Fruit fly (Drosophila melanogaster) whole organism, embryonic: ENCODE results near the gene CG9254.

Experiments used
- Ada2b ChIP-seq: fragments of 200-800 bp; sonication (Bioruptor generic); IDR thresholded peaks from 2 replicates; pipeline ENCODE4 v1.3.6; 2022; ENCODE audit warnings: missing biosample characterization, missing genetic modification characterization
- Awh ChIP-seq: fragments of 200-800 bp; sonication (Bioruptor generic); IDR thresholded peaks from 2 replicates; pipeline ENCODE4, ENCODE4 v1.3.6; 2022; ENCODE audit warnings: missing biosample characterization, missing genetic modification characterization
- Blimp-1 ChIP-seq: fragments of 200-800 bp; sonication (Bioruptor generic); optimal IDR thresholded peaks from 3 replicates; lab custom pipeline; 2018; ENCODE audit warnings: missing biosample characterization, missing genetic modification characterization, mild to moderate bottlenecking, moderate library complexity, missing genetic modification reagents
- CG11695 ChIP-seq: fragments of 200-800 bp; sonication (Bioruptor generic); IDR thresholded peaks from 3 replicates; pipeline ENCODE4 v1.3.6; 2022; ENCODE audit warnings: missing biosample characterization, missing genetic modification characterization
- CG11696 ChIP-seq: fragments of 200-800 bp; sonication (Bioruptor generic); IDR thresholded peaks from 2 replicates; pipeline ENCODE4 v1.3.6; 2022; ENCODE audit warnings: missing biosample characterization, missing genetic modification characterization
- CG12219 ChIP-seq: fragments of 200-800 bp; sonication (Bioruptor generic); optimal IDR thresholded peaks from 3 replicates; lab custom pipeline; 2018; ENCODE audit warnings: missing biosample characterization, mild to moderate bottlenecking, missing genetic modification characterization
- CG12299 ChIP-seq: fragments of 200-800 bp; sonication (Bioruptor generic); optimal IDR thresholded peaks from 2 replicates; lab custom pipeline; 2018; ENCODE audit warnings: missing biosample characterization, mild to moderate bottlenecking, missing genetic modification characterization
- CG12391 ChIP-seq: fragments of 200-800 bp; sonication (Bioruptor generic); optimal IDR thresholded peaks from 3 replicates; lab custom pipeline; 2018; ENCODE audit warnings: missing biosample characterization, mild to moderate bottlenecking, missing genetic modification characterization, moderate library complexity
- CG13775 ChIP-seq: fragments of 200-800 bp; sonication (Bioruptor generic); optimal IDR thresholded peaks from 3 replicates; lab custom pipeline; 2017; ENCODE audit warnings: missing biosample characterization, mild to moderate bottlenecking, missing genetic modification characterization
- CG15601 ChIP-seq: fragments of 200-800 bp; sonication (Bioruptor generic); optimal IDR thresholded peaks from 3 replicates; lab custom pipeline; 2019; ENCODE audit warnings: missing biosample characterization, mild to moderate bottlenecking, missing genetic modification characterization, moderate library complexity
- CG1603 ChIP-seq: fragments of 200-800 bp; sonication (Bioruptor generic); optimal IDR thresholded peaks from 2 replicates; lab custom pipeline; 2019; ENCODE audit warnings: missing biosample characterization, mild to moderate bottlenecking, missing genetic modification characterization, moderate library complexity
- CG1647 ChIP-seq: fragments of 200-800 bp; sonication (Bioruptor generic); optimal IDR thresholded peaks from 3 replicates; lab custom pipeline; 2016; ENCODE audit warnings: missing biosample characterization, missing genetic modification characterization
- CG17385 ChIP-seq: fragments of 200-800 bp; sonication (Bioruptor generic); optimal IDR thresholded peaks from 3 replicates; lab custom pipeline; 2018; ENCODE audit warnings: missing biosample characterization, mild to moderate bottlenecking, missing genetic modification characterization
- CG18764 ChIP-seq: fragments of 200-800 bp; sonication (Bioruptor generic); optimal IDR thresholded peaks from 3 replicates; lab custom pipeline; 2016; ENCODE audit warnings: missing biosample characterization, missing genetic modification characterization
- CG2712 ChIP-seq: fragments of 200-800 bp; optimal IDR thresholded peaks from 3 replicates; lab custom pipeline; 2019; ENCODE audit warnings: missing biosample characterization, mild to moderate bottlenecking, missing genetic modification characterization, moderate library complexity
- CG32532 ChIP-seq: fragments of 200-800 bp; sonication (Bioruptor generic); IDR thresholded peaks from 2 replicates; pipeline ENCODE4 v1.3.6; 2022; ENCODE audit warnings: missing biosample characterization, missing genetic modification characterization
- CG4328 ChIP-seq: fragments of 200-800 bp; sonication (Bioruptor generic); optimal IDR thresholded peaks from 3 replicates; lab custom pipeline; 2017; ENCODE audit warnings: missing biosample characterization, missing genetic modification reagents, missing genetic modification characterization
- CG4424 ChIP-seq: fragments of 200-800 bp; sonication (Bioruptor generic); optimal IDR thresholded peaks from 3 replicates; lab custom pipeline; 2016; ENCODE audit warnings: missing biosample characterization, missing genetic modification characterization
- CG4617 ChIP-seq: fragments of 200-800 bp; sonication (Bioruptor generic); optimal IDR thresholded peaks from 3 replicates; lab custom pipeline; 2016; ENCODE audit warnings: missing biosample characterization, missing genetic modification characterization, borderline replicate concordance
- CG9876 ChIP-seq: fragments of 200-800 bp; sonication (Bioruptor generic); optimal IDR thresholded peaks from 2 replicates; lab custom pipeline; 2016; ENCODE audit warnings: missing biosample characterization, missing genetic modification characterization
- CG9932 ChIP-seq: fragments of 200-800 bp; sonication (Bioruptor generic); IDR thresholded peaks from 2 replicates; pipeline ENCODE4 v1.3.6; 2022; ENCODE audit warnings: missing biosample characterization, missing genetic modification characterization
- Fer1 ChIP-seq: fragments of 200-800 bp; sonication (Bioruptor generic); optimal IDR thresholded peaks from 2 replicates; lab custom pipeline; 2017; ENCODE audit warnings: missing biosample characterization, mild to moderate bottlenecking, missing genetic modification characterization
- HLH54F ChIP-seq: fragments of 200-800 bp; sonication (Bioruptor generic); optimal IDR thresholded peaks from 3 replicates; lab custom pipeline; 2016; ENCODE audit warnings: missing biosample characterization, missing genetic modification characterization
- Hey ChIP-seq: fragments of 200-800 bp; sonication (Bioruptor generic); optimal IDR thresholded peaks from 3 replicates; lab custom pipeline; 2018; ENCODE audit warnings: missing biosample characterization, mild to moderate bottlenecking, missing genetic modification characterization
- Hr39 ChIP-seq: fragments of >200 bp; optimal IDR thresholded peaks from 2 replicates; lab custom pipeline; 2017
- Hr78 ChIP-seq, 2 experiments: fragments of 200-800 bp in 1 of 2; fragments of >200 bp in 1 of 2; sonication (Bioruptor generic) in 1 of 2; optimal IDR thresholded peaks; 2 replicates each; lab custom pipeline; 2017 to 2019; ENCODE audit warnings: missing biosample characterization in 2 of 2, missing genetic modification characterization in 2 of 2, mild to moderate bottlenecking in 1 of 2, moderate library complexity in 1 of 2
- Hsf ChIP-seq: fragments of 200-800 bp; sonication (Bioruptor generic); optimal IDR thresholded peaks from 3 replicates; lab custom pipeline; 2016; ENCODE audit warnings: missing biosample characterization, missing genetic modification characterization
- Lim3 ChIP-seq: fragments of 200-800 bp; sonication (Bioruptor generic); IDR thresholded peaks from 2 replicates; pipeline ENCODE4 v1.3.6; 2022; ENCODE audit warnings: missing biosample characterization, missing genetic modification characterization
- Spps ChIP-seq: fragments of 200-800 bp; sonication (Bioruptor generic); optimal IDR thresholded peaks from 2 replicates; lab custom pipeline; 2018; ENCODE audit warnings: missing biosample characterization, mild to moderate bottlenecking, missing genetic modification characterization
- YL-1 ChIP-seq: fragments of 200-800 bp; sonication (Bioruptor generic); optimal IDR thresholded peaks from 3 replicates; lab custom pipeline; 2017; ENCODE audit warnings: missing biosample characterization, mild to moderate bottlenecking, missing genetic modification characterization
- bigmax ChIP-seq: fragments of 200-800 bp; sonication (Bioruptor generic); optimal IDR thresholded peaks from 2 replicates; lab custom pipeline; 2018; ENCODE audit warnings: missing biosample characterization, mild to moderate bottlenecking, missing genetic modification characterization
- br ChIP-seq: fragments of >200 bp; optimal IDR thresholded peaks from 2 replicates; lab custom pipeline; 2017
- cato ChIP-seq: fragments of 200-800 bp; sonication (Bioruptor generic); optimal IDR thresholded peaks from 2 replicates; lab custom pipeline; 2016; ENCODE audit warnings: missing biosample characterization, missing genetic modification characterization, borderline replicate concordance
- chif ChIP-seq, 2 experiments: fragments of 200-800 bp; sonication (Bioruptor generic); optimal IDR thresholded peaks; 3 replicates each; lab custom pipeline; 2016; ENCODE audit warnings: missing biosample characterization in 2 of 2, missing genetic modification characterization in 2 of 2
- ci ChIP-seq: fragments of 200-800 bp; sonication (Bioruptor generic); IDR thresholded peaks from 3 replicates; pipeline ENCODE4 v1.3.6; 2022; ENCODE audit warnings: missing biosample characterization, missing genetic modification characterization
- croc ChIP-seq: fragments of 200-800 bp; sonication (Bioruptor generic); conservative IDR thresholded peaks from 3 replicates; pipeline ENCODE4 v1.3.6; 2022; ENCODE audit warnings: missing biosample characterization, missing genetic modification characterization
- dati ChIP-seq: fragments of 200-800 bp; sonication (Bioruptor generic); IDR thresholded peaks from 2 replicates; pipeline ENCODE4 v1.3.6; 2022; ENCODE audit warnings: missing biosample characterization, missing genetic modification characterization
- dimm ChIP-seq: fragments of 200-800 bp; sonication (Bioruptor generic); IDR thresholded peaks from 2 replicates; pipeline ENCODE4 v1.3.6; 2022; ENCODE audit warnings: missing biosample characterization, missing genetic modification characterization
- en ChIP-seq: fragments of 200-800 bp; sonication (Bioruptor generic); optimal IDR thresholded peaks from 2 replicates; lab custom pipeline; 2016; ENCODE audit warnings: missing biosample characterization, missing genetic modification characterization
- esg ChIP-seq: fragments of 200-800 bp; sonication (Bioruptor generic); conservative IDR thresholded peaks from 2 replicates; pipeline ENCODE4 v1.3.6; 2022; ENCODE audit warnings: missing biosample characterization, missing genetic modification characterization
- fd102C ChIP-seq: fragments of 200-800 bp; sonication (Bioruptor generic); optimal IDR thresholded peaks from 2 replicates; lab custom pipeline; 2018; ENCODE audit warnings: missing biosample characterization, mild to moderate bottlenecking, missing genetic modification characterization, moderate library complexity
- gcm2 ChIP-seq: fragments of 200-800 bp; sonication (Bioruptor generic); optimal IDR thresholded peaks from 2 replicates; lab custom pipeline; 2016; ENCODE audit warnings: missing biosample characterization, missing genetic modification characterization
- insv ChIP-seq, 2 experiments: fragments of 200-800 bp; sonication (Bioruptor generic); optimal IDR thresholded peaks; 3 replicates each; lab custom pipeline; 2016 to 2018; ENCODE audit warnings: missing biosample characterization in 2 of 2, missing genetic modification characterization in 2 of 2
- lbe ChIP-seq: fragments of 200-800 bp; sonication (Bioruptor generic); optimal IDR thresholded peaks from 2 replicates; lab custom pipeline; 2016; ENCODE audit warnings: missing biosample characterization, mild to moderate bottlenecking, missing genetic modification characterization
- lov ChIP-seq, 2 experiments: fragments of 200-800 bp in 1 of 2; fragments of >200 bp in 1 of 2; sonication (Bioruptor generic) in 1 of 2; IDR thresholded peaks in 1 of 2; optimal IDR thresholded peaks in 1 of 2; 2 replicates in 1 of 2; 3 replicates in 1 of 2; pipeline versions ENCODE4 v1.3.6 to Lab custom; 2017 to 2022; ENCODE audit warnings: missing biosample characterization in 1 of 2, missing genetic modification characterization in 1 of 2
- mld ChIP-seq: fragments of 200-800 bp; sonication (Bioruptor generic); IDR thresholded peaks from 3 replicates; pipeline ENCODE4 v1.3.6; 2022; ENCODE audit warnings: missing biosample characterization, missing genetic modification characterization; ENCODE audit not compliant: partially characterized antibody
- repo ChIP-seq: fragments of 200-800 bp; sonication (Bioruptor generic); optimal IDR thresholded peaks from 2 replicates; lab custom pipeline; 2016; ENCODE audit warnings: missing biosample characterization, missing genetic modification characterization
- row ChIP-seq: fragments of 200-800 bp; sonication (Bioruptor generic); IDR thresholded peaks from 3 replicates; pipeline ENCODE4 v1.3.6; 2022; ENCODE audit warnings: missing biosample characterization, missing genetic modification characterization
- shn ChIP-seq: fragments of 200-800 bp; sonication (Bioruptor generic); optimal IDR thresholded peaks from 3 replicates; lab custom pipeline; 2016; ENCODE audit warnings: missing biosample characterization, missing genetic modification characterization
- sna ChIP-seq: fragments of 200-800 bp; sonication (Bioruptor generic); IDR thresholded peaks from 2 replicates; pipeline ENCODE4 v1.3.6; 2022; ENCODE audit warnings: missing biosample characterization, missing genetic modification characterization; ENCODE audit not compliant: partially characterized antibody
- trh ChIP-seq: fragments of 200-800 bp; sonication (Bioruptor generic); optimal IDR thresholded peaks from 2 replicates; lab custom pipeline; 2016; ENCODE audit warnings: missing biosample characterization, missing genetic modification characterization

Gene CG9254

dm6 chr2L:13570982-13571426, 26.0 kb downstream of the CG9254 start (continued):
- no peak for TF ChIP-seq repo
- no peak for TF ChIP-seq CG4617 (GFP tag; lab: Kevin White, UChicago)
- TF ChIP-seq CG12219 (GFP tag; lab: Kevin White, UChicago) = no peak
- TF ChIP-seq Awh = no peak
- TF ChIP-seq CG18764 = no peak
- no peak for TF ChIP-seq gcm2
- peak; percentile 43 for TF ChIP-seq CG12391 (tag; lab: Kevin White, UChicago)
- TF ChIP-seq ci (GFP tag; lab: Robert Waterston, UW) = 0 out of 3 replicates have a peak, but pooled peaks have one; percentile 7
- TF ChIP-seq CG9876 (GFP tag; lab: Kevin White, UChicago) = no peak
- TF ChIP-seq fd102C = no peak
- TF ChIP-seq shn (GFP tag; lab: Kevin White, UChicago) = no peak
- TF ChIP-seq sna = no peak
- TF ChIP-seq CG2712 (tag; lab: Kevin White, UChicago) = peak; percentile 45
- no peak for TF ChIP-seq trh (GFP tag; lab: Kevin White, UChicago)
- no peak for TF ChIP-seq Spps (tag; lab: Kevin White, UChicago)
- TF ChIP-seq CG13775 (GFP tag; lab: Kevin White, UChicago) = peak; percentile 14
- TF ChIP-seq dimm (GFP tag; lab: Robert Waterston, UW) = no peak
- no peak for TF ChIP-seq esg (GFP tag; lab: Robert Waterston, UW)
- TF ChIP-seq lov (optimal IDR thresholded peaks at IDR 0.05; lab: Kevin White, UChicago) = no peak
- TF ChIP-seq lov (GFP tag; IDR thresholded peaks at IDR 0.05; lab: Robert Waterston, UW) = no peak
- peak; percentile 53 for TF ChIP-seq lbe
- no peak for TF ChIP-seq CG32532 (GFP tag; lab: Robert Waterston, UW)
- no peak for TF ChIP-seq CG9932 (GFP tag; lab: Robert Waterston, UW)
- TF ChIP-seq CG4424 (GFP tag; lab: Kevin White, UChicago) = peak; percentile 60
- TF ChIP-seq insv (GFP tag; optimal IDR thresholded peaks at IDR 0.05; lab: Kevin White, UChicago) = no peak
- no peak for TF ChIP-seq CG1603 (tag; lab: Kevin White, UChicago)
- 0 out of 3 replicates have a peak, but pooled peaks have one; percentile 25 for TF ChIP-seq CG11695
- TF ChIP-seq CG12299 = no peak
- no peak for TF ChIP-seq Lim3
- no peak for TF ChIP-seq br (lab: Kevin White, UChicago)
- no peak for TF ChIP-seq YL-1 (GFP tag; lab: Kevin White, UChicago)
- TF ChIP-seq CG4328 (GFP tag; lab: Kevin White, UChicago) = no peak
- peak; percentile 1 for TF ChIP-seq CG15601 (tag; lab: Kevin White, UChicago)
- TF ChIP-seq row = peak; percentile 34; the same call in 2 of the 3 replicates
- TF ChIP-seq Ada2b = peak; percentile 5; the same call in 1 of the 2 replicates
- TF ChIP-seq croc (GFP tag; lab: Robert Waterston, UW) = no peak
- TF ChIP-seq Hey (tag; lab: Kevin White, UChicago) = no peak
- no peak for TF ChIP-seq mld (GFP tag; lab: Robert Waterston, UW)
- TF ChIP-seq CG1647 (GFP tag; lab: Kevin White, UChicago) = no peak
- no peak for TF ChIP-seq HLH54F (GFP tag; lab: Kevin White, UChicago)
- TF ChIP-seq bigmax (GFP tag; lab: Kevin White, UChicago) = no peak
- peak; percentile 40 for TF ChIP-seq Hsf (GFP tag; lab: Kevin White, UChicago)
- peak in 1 of 2 experiments; percentile 8 for TF ChIP-seq chif (GFP tag; optimal IDR thresholded peaks at IDR 0.05; lab: Kevin White, UChicago)
- TF ChIP-seq Hr78 (GFP tag; optimal IDR thresholded peaks at IDR 0.05; lab: Kevin White, UChicago) = peak in 1 of 2 experiments; percentile 3
- TF ChIP-seq Fer1 (GFP tag; lab: Kevin White, UChicago) = peak; percentile 9
- TF ChIP-seq cato (GFP tag; lab: Kevin White, UChicago) = peak; percentile 0
- TF ChIP-seq Hr39 (lab: Kevin White, UChicago) = no peak
- TF ChIP-seq CG17385 (GFP tag; lab: Kevin White, UChicago) = peak; percentile 20
- peak; percentile 67 for TF ChIP-seq Blimp-1 (GFP tag; lab: Kevin White, UChicago)
- no peak for TF ChIP-seq en
- 0 out of 2 replicates have a peak, but pooled peaks have one; percentile 18 for TF ChIP-seq CG11696 (GFP tag; lab: Robert Waterston, UW)
- no peak for TF ChIP-seq dati (GFP tag; lab: Robert Waterston, UW)
